Worm (Caenorhabditis elegans) whole organism, late embryonic: ENCODE results near the gene C16C10.1.

Experiments
- C08G9.2 ChIP-seq: sonication (generic microtip); optimal IDR thresholded peaks from 2 replicates; lab custom pipeline; 2016; ENCODE audit warnings: mild to moderate bottlenecking, missing genetic modification characterization, moderate library complexity, missing compliant biosample characterization
- C38D4.7 ChIP-seq: fragments of 200-800 bp; sonication (Bioruptor generic); optimal IDR thresholded peaks from 2 replicates; lab custom pipeline; 2018; ENCODE audit warnings: mild to moderate bottlenecking, missing genetic modification characterization, moderate library complexity, missing compliant biosample characterization
- F13H6.1 ChIP-seq: sonication (generic microtip); optimal IDR thresholded peaks from 2 replicates; lab custom pipeline; 2016; ENCODE audit warnings: missing genetic modification characterization, missing compliant biosample characterization
- T23F11.4 ChIP-seq: fragments of 200-800 bp; sonication (Bioruptor generic); optimal IDR thresholded peaks from 2 replicates; lab custom pipeline; 2018; ENCODE audit warnings: mild to moderate bottlenecking, missing genetic modification characterization, missing compliant biosample characterization
- Y22D7AL.16 ChIP-seq: sonication (generic microtip); optimal IDR thresholded peaks from 2 replicates; lab custom pipeline; 2016; ENCODE audit warnings: missing genetic modification characterization, missing compliant biosample characterization
- ceh-14 ChIP-seq: sonication (generic microtip); optimal IDR thresholded peaks from 2 replicates; lab custom pipeline; 2016; ENCODE audit warnings: missing genotype, missing genetic modification characterization, missing compliant biosample characterization
- ceh-18 ChIP-seq: sonication (generic microtip); optimal IDR thresholded peaks from 2 replicates; lab custom pipeline; 2016; ENCODE audit warnings: missing genetic modification characterization, missing compliant biosample characterization
- ceh-19 ChIP-seq: fragments of 200-800 bp; sonication (Bioruptor generic); optimal IDR thresholded peaks from 2 replicates; lab custom pipeline; 2018; ENCODE audit warnings: mild to moderate bottlenecking, missing genetic modification characterization, missing compliant biosample characterization
- ceh-2 ChIP-seq: sonication (generic microtip); optimal IDR thresholded peaks from 2 replicates; lab custom pipeline; 2016; ENCODE audit warnings: missing genotype, missing genetic modification characterization, missing compliant biosample characterization
- ceh-22 ChIP-seq: sonication (generic microtip); optimal IDR thresholded peaks from 2 replicates; lab custom pipeline; 2017; ENCODE audit warnings: missing biosample characterization, missing genetic modification characterization
- ceh-30 ChIP-seq: fragments of 150-350 bp; optimal IDR thresholded peaks from 2 replicates; lab custom pipeline; 2014; ENCODE audit warnings: missing biosample characterization, missing genetic modification characterization
- ceh-31 ChIP-seq: sonication (generic microtip); optimal IDR thresholded peaks from 2 replicates; lab custom pipeline; 2016; ENCODE audit warnings: missing genetic modification characterization, missing compliant biosample characterization
- ceh-45 ChIP-seq: fragments of 200-800 bp; sonication (Bioruptor generic); IDR thresholded peaks from 2 replicates; pipeline ENCODE4 v1.3.6; 2022; ENCODE audit warnings: missing genetic modification reagents, missing genetic modification characterization, missing compliant biosample characterization
- ceh-48 ChIP-seq: sonication (generic microtip); optimal IDR thresholded peaks from 2 replicates; lab custom pipeline; 2016; ENCODE audit warnings: missing genetic modification characterization, inconsistent platforms, missing compliant biosample characterization
- dve-1 ChIP-seq: sonication (generic microtip); optimal IDR thresholded peaks from 2 replicates; lab custom pipeline; 2017; ENCODE audit warnings: antibody characterized with exemption, mild to moderate bottlenecking, missing genetic modification characterization, missing compliant biosample characterization
- elt-4 ChIP-seq: sonication (generic microtip); optimal IDR thresholded peaks from 2 replicates; lab custom pipeline; 2016; ENCODE audit warnings: missing genetic modification characterization, missing compliant biosample characterization
- fax-1 ChIP-seq: sonication (generic microtip); optimal IDR thresholded peaks from 2 replicates; lab custom pipeline; 2016; ENCODE audit warnings: missing genotype, missing genetic modification characterization, missing compliant biosample characterization
- fkh-10 ChIP-seq: fragments of 150-350 bp; optimal IDR thresholded peaks from 2 replicates; lab custom pipeline; 2014; ENCODE audit warnings: missing biosample characterization, missing genetic modification reagents, missing genetic modification characterization
- hlh-30 ChIP-seq: sonication (generic microtip); optimal IDR thresholded peaks from 2 replicates; lab custom pipeline; 2017; ENCODE audit warnings: antibody characterized with exemption, missing genetic modification characterization, missing compliant biosample characterization; ENCODE audit not compliant: insufficient read depth
- hlh-8 ChIP-seq: sonication (generic microtip); optimal IDR thresholded peaks from 2 replicates; lab custom pipeline; 2016; ENCODE audit warnings: missing genotype, missing genetic modification characterization, missing compliant biosample characterization
- lim-6 ChIP-seq: sonication (generic microtip); optimal IDR thresholded peaks from 2 replicates; lab custom pipeline; 2016; ENCODE audit warnings: missing genetic modification characterization, missing compliant biosample characterization
- lin-11 ChIP-seq: fragments of 200-800 bp; sonication (Bioruptor generic); optimal IDR thresholded peaks from 2 replicates; lab custom pipeline; 2018; ENCODE audit warnings: mild to moderate bottlenecking, missing genetic modification characterization, missing compliant biosample characterization
- mec-3 ChIP-seq: sonication (generic microtip); optimal IDR thresholded peaks from 2 replicates; lab custom pipeline; 2016; ENCODE audit warnings: borderline replicate concordance, missing genetic modification characterization, missing compliant biosample characterization
- nfya-1 ChIP-seq: sonication (generic microtip); optimal IDR thresholded peaks from 2 replicates; lab custom pipeline; 2017; ENCODE audit warnings: missing genetic modification characterization, mild to moderate bottlenecking, missing compliant biosample characterization, antibody characterized with exemption, moderate library complexity
- npax-4 ChIP-seq: sonication (generic microtip); optimal IDR thresholded peaks from 2 replicates; lab custom pipeline; 2016; ENCODE audit warnings: missing genetic modification characterization, missing compliant biosample characterization
- pag-3 ChIP-seq: sonication (generic microtip); optimal IDR thresholded peaks from 2 replicates; lab custom pipeline; 2016; ENCODE audit warnings: missing compliant biosample characterization, missing genetic modification characterization, borderline replicate concordance
- pha-2 ChIP-seq: sonication (generic microtip); optimal IDR thresholded peaks from 2 replicates; lab custom pipeline; 2017; ENCODE audit warnings: mild to moderate bottlenecking, missing genetic modification characterization, missing compliant biosample characterization
- pha-4 ChIP-seq: fragments of 150-350 bp; optimal IDR thresholded peaks from 2 replicates; lab custom pipeline; 2018; ENCODE audit warnings: missing biosample characterization, missing genetic modification reagents, missing genetic modification characterization
- pqm-1 ChIP-seq: sonication (generic microtip); optimal IDR thresholded peaks from 2 replicates; lab custom pipeline; 2016; ENCODE audit warnings: missing genetic modification characterization, missing compliant biosample characterization
- ref-2 ChIP-seq: sonication (generic microtip); optimal IDR thresholded peaks from 2 replicates; lab custom pipeline; 2016; ENCODE audit warnings: missing genetic modification characterization, missing compliant biosample characterization
- rnt-1 ChIP-seq: sonication (generic microtip); optimal IDR thresholded peaks from 2 replicates; lab custom pipeline; 2016; ENCODE audit warnings: missing genetic modification characterization, missing compliant biosample characterization
- sdc-2 ChIP-seq: sonication (generic microtip); optimal IDR thresholded peaks from 2 replicates; lab custom pipeline; 2016; ENCODE audit warnings: missing genotype, missing genetic modification characterization, missing compliant biosample characterization
- sox-2 ChIP-seq: fragments of 200-800 bp; sonication (Bioruptor generic); IDR thresholded peaks from 2 replicates; pipeline ENCODE4 v1.3.6; 2022; ENCODE audit warnings: missing genetic modification reagents, missing genetic modification characterization, missing compliant biosample characterization
- sox-4 ChIP-seq: sonication (generic microtip); optimal IDR thresholded peaks from 2 replicates; lab custom pipeline; 2017; ENCODE audit warnings: mild to moderate bottlenecking, missing genetic modification characterization, inconsistent platforms, missing compliant biosample characterization
- tbx-2 ChIP-seq: sonication (generic microtip); optimal IDR thresholded peaks from 2 replicates; lab custom pipeline; 2016; ENCODE audit warnings: missing genetic modification characterization, missing compliant biosample characterization
- ttx-3 ChIP-seq: sonication (generic microtip); optimal IDR thresholded peaks from 2 replicates; lab custom pipeline; 2016; ENCODE audit warnings: missing genetic modification reagents, missing genetic modification characterization, missing compliant biosample characterization
- unc-3 ChIP-seq, 2 experiments: fragments of 200-800 bp in 1 of 2; sonication (Bioruptor generic) in 1 of 2; sonication (generic microtip) in 1 of 2; conservative IDR thresholded peaks in 1 of 2; optimal IDR thresholded peaks in 1 of 2; 2 replicates each; pipeline versions ENCODE4 v1.3.6 to Lab custom; 2016 to 2022; ENCODE audit warnings: missing compliant biosample characterization in 2 of 2, missing genetic modification characterization in 2 of 2, missing genetic modification reagents in 1 of 2
- zip-5 ChIP-seq: sonication (generic microtip); optimal IDR thresholded peaks from 2 replicates; lab custom pipeline; 2016; ENCODE audit warnings: missing genetic modification characterization, missing compliant biosample characterization
- ztf-16 ChIP-seq: sonication (generic microtip); optimal IDR thresholded peaks from 2 replicates; lab custom pipeline; 2017; ENCODE audit warnings: missing genetic modification characterization, missing compliant biosample characterization

The C16C10.1 gene

ce11 chrIII:4186751-4187309, 5.6 kb upstream of the C16C10.1 start, which contains the start of gene lars-1:
TSS of gene lars-1 (minus strand) at chrIII:4186801.
- TF ChIP-seq ceh-19 (no peak), pha-4 (tag; lab: Kevin White, UChicago) (no peak), mec-3 (no peak), hlh-30 (no peak), T23F11.4 (GFP tag; lab: Kevin White, UChicago) (no peak), C38D4.7 (GFP tag; lab: Kevin White, UChicago) (no peak), ttx-3 (tag; lab: Kevin White, UChicago) (no peak), sox-4 (tag; lab: Kevin White, UChicago) (no peak), fkh-10 (GFP tag; lab: Kevin White, UChicago) (no peak), ceh-18 (tag; lab: Kevin White, UChicago) (no peak), rnt-1 (no peak), elt-4 (tag; lab: Kevin White, UChicago) (no peak), dve-1 (tag; lab: Kevin White, UChicago) (no peak)

ce11 chrIII:4178564-4178963, 2.7 kb downstream of the C16C10.1 start, which contains the start of gene C16C10.2:
TSS of gene C16C10.2 (minus strand) at chrIII:4178664.
- TF ChIP-seq ttx-3 (tag; lab: Kevin White, UChicago) (no peak), ceh-48 (no peak), ceh-45 (GFP tag; lab: Robert Waterston, UW) (no peak), lim-6 (no peak), zip-5 (tag; lab: Kevin White, UChicago) (no peak), lin-11 (no peak), Y22D7AL.16 (tag; lab: Kevin White, UChicago) (no peak), nfya-1 (no peak), npax-4 (tag; lab: Kevin White, UChicago) (no peak), pha-4 (tag; lab: Kevin White, UChicago) (no peak), mec-3 (no peak), ceh-30 (tag; lab: Kevin White, UChicago) (no peak), sdc-2 (tag; lab: Kevin White, UChicago) (no peak), C08G9.2 (no peak), ref-2 (tag; lab: Kevin White, UChicago) (no peak), ceh-14 (tag; lab: Kevin White, UChicago) (no peak), elt-4 (tag; lab: Kevin White, UChicago) (no peak), sox-2 (no peak), unc-3 (GFP tag; conservative IDR thresholded peaks at IDR 0.05; lab: Robert Waterston, UW) (no peak), unc-3 (tag; optimal IDR thresholded peaks at IDR 0.05; lab: Kevin White, UChicago) (no peak)

DNA sequence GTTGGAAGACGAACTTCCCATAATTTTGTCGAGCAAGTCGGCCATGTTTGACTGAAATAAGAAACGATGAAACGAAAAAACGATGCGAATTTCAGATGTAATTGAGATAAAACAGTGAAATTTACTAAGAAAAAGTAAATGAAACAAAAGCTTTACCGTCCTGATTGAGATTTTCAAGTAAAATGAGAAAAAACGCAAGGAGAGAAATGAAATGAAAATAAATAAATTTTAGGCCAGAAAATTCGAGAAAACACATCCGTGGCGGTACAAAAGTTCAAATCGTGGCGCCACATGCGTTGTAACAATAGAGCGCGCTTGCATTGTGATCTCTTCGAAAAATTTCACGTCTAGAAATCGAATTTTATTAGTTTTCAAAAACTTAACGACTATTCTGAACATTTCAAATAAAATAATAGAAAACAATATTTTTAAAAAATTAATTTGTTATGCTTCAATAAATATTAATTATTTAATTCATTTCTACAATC, 5.1 kb downstream of the C16C10.1 start, which contains the start of the genes hrde-1 and C16C10.13:
Gene hrde-1, minus strand, starts transcription at position 51 of the 488 bp plus-strand sequence.
Gene C16C10.13, plus strand, starts transcription at position 332 of the 488 bp plus-strand sequence.
- TF ChIP-seq F13H6.1 (tag; lab: Kevin White, UChicago) (no peak), ceh-22 (no peak), hlh-8 (tag; lab: Kevin White, UChicago) (no peak), ref-2 (tag; lab: Kevin White, UChicago) (no peak), ceh-14 (tag; lab: Kevin White, UChicago) (no peak), pha-2 (no peak), fax-1 (no peak), ceh-18 (tag; lab: Kevin White, UChicago) (no peak), ceh-30 (tag; lab: Kevin White, UChicago) (no peak), pqm-1 (no peak), ceh-2 (no peak), ztf-16 (tag; lab: Kevin White, UChicago) (no peak), ceh-31 (tag; lab: Kevin White, UChicago) (no peak), unc-3 (GFP tag; conservative IDR thresholded peaks at IDR 0.05; lab: Robert Waterston, UW) (no peak), unc-3 (tag; optimal IDR thresholded peaks at IDR 0.05; lab: Kevin White, UChicago) (no peak), sox-4 (tag; lab: Kevin White, UChicago) (no peak), tbx-2 (no peak), pha-4 (tag; lab: Kevin White, UChicago) (no peak), npax-4 (tag; lab: Kevin White, UChicago) (no peak), pag-3 (tag; lab: Kevin White, UChicago) (no peak)
